Worm (Caenorhabditis elegans): ENCODE results near the gene F21C10.5.
A peak's percentile ranks its signal among the peaks of the same experiment; 100 is the strongest.
"Not testable (repeated sequence)": the region's sequence is repeated elsewhere in the genome, so short reads cannot be mapped to it uniquely, and the experiment has no call there.

DNA sequence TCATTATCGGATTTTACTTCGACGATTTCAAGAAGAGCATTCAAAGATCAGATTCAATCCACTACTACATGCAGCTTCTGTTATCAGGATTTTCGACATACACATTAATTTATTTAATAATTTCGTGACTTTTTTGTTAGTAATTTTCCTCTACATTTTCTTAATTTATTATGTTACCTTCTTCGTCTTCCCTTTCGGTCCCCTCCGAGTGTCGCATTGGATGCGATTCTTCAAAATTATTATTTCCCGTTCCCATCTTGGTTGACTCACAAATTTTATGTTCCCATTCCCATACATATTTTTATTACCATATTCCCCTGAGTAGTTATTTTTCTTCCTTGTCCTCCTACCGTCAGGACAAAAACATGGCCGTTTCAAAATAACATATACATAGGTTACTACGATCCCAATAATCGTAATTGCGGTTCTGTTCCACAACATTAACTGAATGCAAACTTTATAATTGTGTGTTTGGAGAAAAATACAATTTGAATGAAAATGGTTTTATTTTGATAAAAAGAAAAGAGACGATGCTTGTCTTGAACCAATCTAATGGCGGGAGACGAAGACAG lies 33.8 kb downstream of the F21C10.5 start:
- not testable (repeated sequence) for TF ChIP-seq pha-4 (GFP tag; IDR thresholded peaks at IDR 0.05); pha-4 (tag; optimal IDR thresholded peaks at IDR 0.05); T20F7.1 (GFP tag; optimal IDR thresholded peaks at IDR 0.05); unc-130 (GFP tag; optimal IDR thresholded peaks at IDR 0.05); nhr-41 (GFP tag; IDR thresholded peaks at IDR 0.05)
- peak; percentile 79 for TF ChIP-seq ama-1 (optimal IDR thresholded peaks at IDR 0.05)

Data from whole organism, L4 larva.